Worm (Caenorhabditis elegans) whole organism, young adult: ENCODE data around the gene C37C3.10.

ENCODE experiments used
- B0336.3 ChIP-seq: fragments of 200-800 bp; sonication (Bioruptor generic); IDR thresholded peaks from 2 replicates; pipeline ENCODE4 v1.3.6; 2022; ENCODE audit warnings: missing genetic modification characterization, missing compliant biosample characterization
- D2030.7 ChIP-seq: fragments of 200-800 bp; sonication (Bioruptor generic); IDR thresholded peaks from 2 replicates; pipeline ENCODE4 v1.3.6; 2022; ENCODE audit warnings: missing genetic modification reagents, missing genetic modification characterization, missing compliant biosample characterization
- F10E7.11 ChIP-seq: sonication (generic microtip); optimal IDR thresholded peaks from 2 replicates; lab custom pipeline; 2017; ENCODE audit warnings: mild to moderate bottlenecking, missing genetic modification characterization, moderate library complexity, missing compliant biosample characterization
- F22D6.2 ChIP-seq: sonication (generic microtip); optimal IDR thresholded peaks from 2 replicates; lab custom pipeline; 2016; ENCODE audit warnings: mild to moderate bottlenecking, missing genetic modification characterization, missing compliant biosample characterization
- F52B5.7 ChIP-seq: sonication (generic microtip); optimal IDR thresholded peaks from 2 replicates; lab custom pipeline; 2016; ENCODE audit warnings: mild to moderate bottlenecking, missing genetic modification characterization, missing compliant biosample characterization
- K11D2.4 ChIP-seq: fragments of 200-800 bp; sonication (Bioruptor generic); IDR thresholded peaks from 2 replicates; pipeline ENCODE4 v1.3.6; 2022; ENCODE audit warnings: missing genetic modification reagents, missing genetic modification characterization, missing compliant biosample characterization
- K12H6.12 ChIP-seq: fragments of 200-800 bp; sonication (Bioruptor generic); optimal IDR thresholded peaks from 2 replicates; lab custom pipeline; 2018; ENCODE audit warnings: mild to moderate bottlenecking, missing genetic modification characterization, missing compliant biosample characterization
- T07F8.4 ChIP-seq: sonication (generic microtip); optimal IDR thresholded peaks from 2 replicates; lab custom pipeline; 2016; ENCODE audit warnings: mild to moderate bottlenecking, missing genetic modification characterization, moderate library complexity, missing compliant biosample characterization
- T26A5.8 ChIP-seq: sonication (generic microtip); optimal IDR thresholded peaks from 2 replicates; lab custom pipeline; 2016; ENCODE audit warnings: missing genetic modification characterization, missing compliant biosample characterization
- Y53F4B.3 ChIP-seq: fragments of 200-800 bp; sonication (Bioruptor generic); IDR thresholded peaks from 2 replicates; pipeline ENCODE4 v1.3.6; 2022; ENCODE audit warnings: missing genetic modification reagents, missing genetic modification characterization, missing compliant biosample characterization
- ama-1 ChIP-seq, 3 experiments: fragments of 150-350 bp in 1 of 3; sonication (generic microtip) in 2 of 3; optimal IDR thresholded peaks; 2 replicates each; lab custom pipeline; 2014 to 2018; ENCODE audit warnings: missing biosample characterization in 2 of 3, missing genetic modification characterization in 2 of 3, missing genetic modification reagents in 2 of 3
- aptf-2 ChIP-seq: fragments of 200-800 bp; sonication (Bioruptor generic); conservative IDR thresholded peaks from 2 replicates; pipeline ENCODE4 v1.3.6; 2022; ENCODE audit warnings: missing genetic modification reagents, missing genetic modification characterization, missing compliant biosample characterization
- atf-7 ChIP-seq: sonication (generic microtip); optimal IDR thresholded peaks from 2 replicates; lab custom pipeline; 2017; ENCODE audit warnings: mild to moderate bottlenecking, missing genetic modification characterization, missing compliant biosample characterization
- attf-5 ChIP-seq: fragments of 200-800 bp; sonication (Bioruptor generic); optimal IDR thresholded peaks from 2 replicates; lab custom pipeline; 2018; ENCODE audit warnings: mild to moderate bottlenecking, missing genetic modification characterization, missing compliant biosample characterization
- bed-1 ChIP-seq: fragments of 200-800 bp; sonication (Bioruptor generic); IDR thresholded peaks from 2 replicates; pipeline ENCODE4 v1.3.6; 2022; ENCODE audit warnings: missing genetic modification reagents, missing genetic modification characterization, missing compliant biosample characterization
- bed-2 ChIP-seq: fragments of 200-800 bp; sonication (Bioruptor generic); IDR thresholded peaks from 2 replicates; pipeline ENCODE4 v1.3.6; 2022; ENCODE audit warnings: missing genetic modification reagents, missing genetic modification characterization, missing compliant biosample characterization
- ccch-3 ChIP-seq: fragments of 200-800 bp; sonication (Bioruptor generic); optimal IDR thresholded peaks from 2 replicates; lab custom pipeline; 2018; ENCODE audit warnings: mild to moderate bottlenecking, missing genetic modification characterization, missing compliant biosample characterization
- ceh-100 ChIP-seq: fragments of 200-800 bp; sonication (Bioruptor generic); IDR thresholded peaks from 2 replicates; pipeline ENCODE4 v1.3.6; 2022; ENCODE audit warnings: missing genetic modification reagents, missing genetic modification characterization, missing compliant biosample characterization
- ceh-27 ChIP-seq: fragments of 200-800 bp; sonication (Bioruptor generic); optimal IDR thresholded peaks from 2 replicates; lab custom pipeline; 2018; ENCODE audit warnings: mild to moderate bottlenecking, missing genetic modification characterization, moderate library complexity, missing compliant biosample characterization
- ceh-58 ChIP-seq: fragments of 200-800 bp; sonication (Bioruptor generic); IDR thresholded peaks from 2 replicates; pipeline ENCODE4 v1.3.6; 2022; ENCODE audit warnings: missing genetic modification characterization, missing compliant biosample characterization
- chd-7 ChIP-seq: sonication (generic microtip); optimal IDR thresholded peaks from 2 replicates; lab custom pipeline; 2016; ENCODE audit warnings: mild to moderate bottlenecking, missing genetic modification characterization, moderate library complexity, missing compliant biosample characterization
- dox-1 ChIP-seq: fragments of 200-800 bp; sonication (Bioruptor generic); IDR thresholded peaks from 2 replicates; pipeline ENCODE4 v1.3.6; 2022; ENCODE audit warnings: missing genetic modification reagents, missing genetic modification characterization, missing compliant biosample characterization
- dpl-1 ChIP-seq: fragments of 150-350 bp; optimal IDR thresholded peaks from 2 replicates; lab custom pipeline; 2014; ENCODE audit warnings: missing biosample characterization, missing genetic modification reagents, missing genetic modification characterization
- egl-44 ChIP-seq: fragments of 200-800 bp; sonication (Bioruptor generic); IDR thresholded peaks from 2 replicates; pipeline ENCODE4 v1.3.6; 2022; ENCODE audit warnings: missing genetic modification reagents, missing genetic modification characterization, missing compliant biosample characterization
- fkh-3 ChIP-seq: sonication (generic microtip); optimal IDR thresholded peaks from 2 replicates; lab custom pipeline; 2016; ENCODE audit warnings: mild to moderate bottlenecking, missing genetic modification characterization, missing compliant biosample characterization
- hlh-12 ChIP-seq: sonication (generic microtip); optimal IDR thresholded peaks from 2 replicates; lab custom pipeline; 2016; ENCODE audit warnings: missing genetic modification characterization, missing compliant biosample characterization
- lin-40 ChIP-seq: sonication (generic microtip); optimal IDR thresholded peaks from 2 replicates; lab custom pipeline; 2016; ENCODE audit warnings: missing genetic modification characterization, mild to moderate bottlenecking, missing compliant biosample characterization, missing genotype, missing genetic modification reagents
- lsl-1 ChIP-seq: fragments of 200-800 bp; sonication (Bioruptor generic); optimal IDR thresholded peaks from 2 replicates; lab custom pipeline; 2018; ENCODE audit warnings: mild to moderate bottlenecking, missing genetic modification characterization, moderate library complexity, missing compliant biosample characterization
- madf-10 ChIP-seq: sonication (generic microtip); optimal IDR thresholded peaks from 2 replicates; lab custom pipeline; 2016; ENCODE audit warnings: mild to moderate bottlenecking, missing genetic modification characterization, missing compliant biosample characterization
- madf-3 ChIP-seq: fragments of 200-800 bp; sonication (Bioruptor generic); IDR thresholded peaks from 2 replicates; pipeline ENCODE4 v1.3.6; 2022; ENCODE audit warnings: missing genetic modification reagents, missing genetic modification characterization, missing compliant biosample characterization
- nfya-2 ChIP-seq: fragments of 200-800 bp; sonication (Bioruptor generic); IDR thresholded peaks from 2 replicates; pipeline ENCODE4 v1.3.6; 2022; ENCODE audit warnings: missing genetic modification reagents, missing genetic modification characterization, missing compliant biosample characterization
- nhr-120 ChIP-seq: fragments of 200-800 bp; sonication (Bioruptor generic); IDR thresholded peaks from 2 replicates; pipeline ENCODE4 v1.3.6; 2022; ENCODE audit warnings: missing genetic modification characterization, missing compliant biosample characterization
- nhr-27 ChIP-seq: fragments of 200-800 bp; sonication (Bioruptor generic); optimal IDR thresholded peaks from 2 replicates; lab custom pipeline; 2018; ENCODE audit warnings: mild to moderate bottlenecking, missing genetic modification characterization, moderate library complexity, missing compliant biosample characterization
- pbrm-1 ChIP-seq: fragments of 200-800 bp; sonication (Bioruptor generic); IDR thresholded peaks from 2 replicates; pipeline ENCODE4 v1.3.6; 2022; ENCODE audit warnings: missing genetic modification reagents, missing genetic modification characterization, missing compliant biosample characterization
- pha-4 ChIP-seq: fragments of 150-350 bp; sonication (generic microtip); optimal IDR thresholded peaks from 2 replicates; lab custom pipeline; 2014; ENCODE audit warnings: missing biosample characterization, missing genetic modification reagents, missing genetic modification characterization
- rec-8 ChIP-seq, 2 experiments: sonication (generic microtip); optimal IDR thresholded peaks; 2 replicates each; lab custom pipeline; 2016; ENCODE audit warnings: mild to moderate bottlenecking in 2 of 2, missing genetic modification characterization in 2 of 2, missing genetic modification reagents in 2 of 2, missing genotype in 2 of 2, missing biosample characterization in 1 of 2, missing compliant biosample characterization in 1 of 2, moderate library complexity in 1 of 2
- repo-1 ChIP-seq: sonication (generic microtip); optimal IDR thresholded peaks from 2 replicates; lab custom pipeline; 2017; ENCODE audit warnings: mild to moderate bottlenecking, missing genetic modification characterization, missing compliant biosample characterization
- rpc-1 ChIP-seq, 2 experiments: fragments of 150-350 bp in 1 of 2; sonication (generic microtip) in 1 of 2; optimal IDR thresholded peaks; 2 replicates each; lab custom pipeline; 2014 to 2018; ENCODE audit warnings: missing biosample characterization in 1 of 2, missing genetic modification characterization in 1 of 2, missing genetic modification reagents in 1 of 2, missing genotype in 1 of 2
- snpc-1.1 ChIP-seq: sonication (generic microtip); optimal IDR thresholded peaks from 2 replicates; lab custom pipeline; 2017; ENCODE audit warnings: missing genetic modification characterization, mild to moderate bottlenecking, missing compliant biosample characterization, antibody characterized with exemption, moderate library complexity, missing genotype, missing genetic modification reagents; ENCODE audit not compliant: insufficient read depth
- somi-1 ChIP-seq: fragments of 200-800 bp; sonication (Bioruptor generic); optimal IDR thresholded peaks from 2 replicates; lab custom pipeline; 2018; ENCODE audit warnings: mild to moderate bottlenecking, missing genetic modification characterization, missing compliant biosample characterization
- tbp1 ChIP-seq: fragments of 200-800 bp; sonication (Bioruptor generic); optimal IDR thresholded peaks from 2 replicates; lab custom pipeline; 2018; ENCODE audit warnings: mild to moderate bottlenecking, missing genetic modification characterization, missing compliant biosample characterization
- ztf-18 ChIP-seq: sonication (generic microtip); optimal IDR thresholded peaks from 2 replicates; lab custom pipeline; 2016; ENCODE audit warnings: missing genotype, mild to moderate bottlenecking, missing genetic modification characterization, missing compliant biosample characterization
- ztf-26 ChIP-seq: sonication (generic microtip); optimal IDR thresholded peaks from 2 replicates; lab custom pipeline; 2017; ENCODE audit warnings: missing genetic modification characterization, missing compliant biosample characterization
- ztf-3 ChIP-seq: fragments of 200-800 bp; sonication (Bioruptor generic); optimal IDR thresholded peaks from 2 replicates; lab custom pipeline; 2018; ENCODE audit warnings: mild to moderate bottlenecking, missing genetic modification characterization, missing compliant biosample characterization
- ztf-6 ChIP-seq: fragments of 200-800 bp; sonication (Bioruptor generic); IDR thresholded peaks from 2 replicates; pipeline ENCODE4 v1.3.6; 2022; ENCODE audit warnings: missing genetic modification reagents, missing genetic modification characterization, missing compliant biosample characterization

Gene C37C3.10

DNA sequence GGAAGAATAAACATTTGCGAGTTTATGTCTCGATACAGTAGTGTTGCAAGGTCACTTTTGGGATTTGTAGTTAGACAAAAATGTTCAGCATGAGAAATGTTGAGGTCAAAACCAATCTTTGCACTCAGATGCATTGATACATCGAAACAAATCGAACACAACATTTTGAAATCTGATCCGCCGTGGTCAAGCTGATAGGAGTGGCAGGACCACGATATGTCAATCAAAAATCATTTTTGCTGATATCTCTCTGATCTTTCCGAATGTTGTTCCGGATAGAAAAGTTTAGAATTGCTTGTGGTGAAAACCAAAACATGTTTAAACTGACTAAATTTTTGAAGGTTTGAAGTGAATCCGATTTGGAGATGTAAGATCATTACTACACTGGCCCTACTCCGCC, 37.0 kb downstream of the C37C3.10 start:
- TF ChIP-seq atf-7 (no peak), pha-4 (no peak), nhr-120 (no peak), T07F8.4 (tag; lab: Kevin White, UChicago) (no peak), rec-8 (tag; optimal IDR thresholded peaks at IDR 0.05; lab: Kevin White, UChicago) (no peak), dpl-1 (GFP tag; lab: Kevin White, UChicago) (no peak), ztf-26 (tag; lab: Kevin White, UChicago) (no peak), T26A5.8 (tag; lab: Kevin White, UChicago) (no peak), B0336.3 (GFP tag; lab: Robert Waterston, UW) (no peak), F22D6.2 (tag; lab: Kevin White, UChicago) (no peak), ztf-3 (GFP tag; lab: Kevin White, UChicago) (no peak), fkh-3 (tag; lab: Kevin White, UChicago) (no peak), bed-1 (GFP tag; lab: Robert Waterston, UW) (no peak), F10E7.11 (tag; lab: Kevin White, UChicago) (no peak), bed-2 (GFP tag; lab: Robert Waterston, UW) (no peak), ceh-100 (no peak), nfya-2 (GFP tag; lab: Robert Waterston, UW) (no peak), K11D2.4 (GFP tag; lab: Robert Waterston, UW) (no peak), nhr-27 (no peak)

DNA sequence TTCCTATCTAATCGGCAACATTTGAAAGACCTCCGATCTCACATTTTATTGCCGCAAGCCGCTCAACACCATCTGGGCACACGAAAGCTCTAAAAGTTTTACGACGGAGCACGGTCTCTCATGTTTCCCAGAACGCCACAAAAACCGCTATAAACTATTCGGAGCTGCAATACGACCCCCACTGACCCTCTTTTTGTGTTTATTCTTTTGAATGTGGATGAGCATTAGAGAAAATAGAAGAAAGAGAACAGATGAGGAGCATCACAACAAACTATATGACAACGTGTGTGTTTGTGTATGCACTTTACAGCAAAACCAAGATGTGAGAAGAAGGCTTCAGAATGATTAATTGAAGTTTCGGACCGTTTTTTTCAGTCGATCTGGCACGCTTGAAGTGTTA, 38.7 kb downstream of the C37C3.10 start:
- no peak for TF ChIP-seq Y53F4B.3
- TF ChIP-seq aptf-2 (GFP tag; lab: Robert Waterston, UW): no peak
- TF ChIP-seq bed-1 (GFP tag; lab: Robert Waterston, UW): no peak
- no peak for TF ChIP-seq pbrm-1 (GFP tag; lab: Robert Waterston, UW)
- TF ChIP-seq B0336.3 (GFP tag; lab: Robert Waterston, UW): no peak
- TF ChIP-seq repo-1 (tag; lab: Kevin White, UChicago): no peak
- no peak for TF ChIP-seq madf-3 (GFP tag; lab: Robert Waterston, UW)
- TF ChIP-seq dpl-1 (GFP tag; lab: Kevin White, UChicago): no peak
- no peak for TF ChIP-seq ztf-18 (tag; lab: Kevin White, UChicago)
- no peak for TF ChIP-seq ceh-58

DNA sequence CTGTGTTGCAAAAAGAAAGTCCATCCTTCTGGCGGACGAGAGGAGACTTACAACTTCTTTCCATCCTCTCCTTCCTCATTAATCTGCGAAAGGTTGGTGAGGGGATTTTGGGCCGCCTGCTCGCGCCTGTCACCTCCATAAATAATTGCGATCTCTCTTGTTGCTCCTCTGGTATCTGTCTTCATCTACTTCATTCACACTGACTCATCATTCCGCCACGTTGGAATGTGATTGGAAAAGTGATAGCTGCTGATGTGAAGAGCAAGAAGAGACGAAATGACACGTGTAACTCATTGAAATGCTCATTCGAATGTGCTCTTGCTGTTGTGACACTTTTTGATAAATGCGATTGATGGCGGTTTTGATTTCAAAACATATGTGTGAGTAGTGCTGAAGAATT, 40.2 kb downstream of the C37C3.10 start:
- TF ChIP-seq fkh-3 (tag; lab: Kevin White, UChicago) (no peak), pbrm-1 (GFP tag; lab: Robert Waterston, UW) (no peak), chd-7 (no peak), somi-1 (GFP tag; lab: Kevin White, UChicago) (no peak)
- TF ChIP-seq, all 124 proteins: peak for 0

DNA sequence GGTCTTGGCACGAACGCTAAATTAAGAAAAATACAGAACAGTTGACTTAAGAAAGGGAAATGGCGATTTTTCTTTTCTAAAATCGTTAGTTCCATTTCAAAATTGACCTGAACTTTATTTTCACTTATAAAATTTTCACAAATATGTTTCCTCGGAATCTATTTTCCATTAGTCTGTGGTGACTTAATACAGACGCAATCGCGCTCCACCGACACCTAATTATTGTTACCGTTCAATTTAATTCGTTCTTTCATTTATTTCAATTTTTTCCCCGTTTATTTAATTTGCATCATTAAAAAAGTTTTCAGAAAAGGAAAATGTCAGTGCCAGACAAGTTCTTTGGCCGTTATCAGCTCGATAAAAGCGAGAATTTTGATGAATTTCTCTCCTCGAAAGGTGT, 42.6 kb downstream of the C37C3.10 start, which contains the start of gene lbp-4:
Gene lbp-4, plus strand, starts transcription at position 309 of the 400 bp plus-strand sequence.
- peak; percentile 15 for TF ChIP-seq ceh-27 (GFP tag; lab: Kevin White, UChicago)
- TF ChIP-seq lsl-1 (GFP tag; lab: Kevin White, UChicago): peak; percentile 30
- TF ChIP-seq attf-5 (GFP tag; lab: Kevin White, UChicago): peak; percentile 55
- no peak for TF ChIP-seq tbp1 (GFP tag; lab: Kevin White, UChicago)
- TF ChIP-seq egl-44: no peak
- TF ChIP-seq K12H6.12 (tag; lab: Kevin White, UChicago): no peak
- no peak for TF ChIP-seq dox-1
- TF ChIP-seq snpc-1.1: no peak
- no peak for TF ChIP-seq ama-1 (optimal IDR thresholded peaks at IDR 0.05; lab: Kevin White, UChicago)
- TF ChIP-seq ama-1 (GFP tag; optimal IDR thresholded peaks at IDR 0.05; lab: Kevin White, UChicago): no peak
- TF ChIP-seq lin-40 (tag; lab: Kevin White, UChicago): no peak
- TF ChIP-seq hlh-12 (tag; lab: Kevin White, UChicago): no peak
- no peak for TF ChIP-seq somi-1 (GFP tag; lab: Kevin White, UChicago)
- TF ChIP-seq Y53F4B.3: no peak
- TF ChIP-seq nhr-120: no peak
- TF ChIP-seq ccch-3 (GFP tag; lab: Kevin White, UChicago): no peak
- TF ChIP-seq D2030.7 (GFP tag; lab: Robert Waterston, UW): no peak
- TF ChIP-seq madf-10 (tag; lab: Kevin White, UChicago): no peak
- TF ChIP-seq F52B5.7 (tag; lab: Kevin White, UChicago): no peak
- no peak for TF ChIP-seq rpc-1 (optimal IDR thresholded peaks at IDR 0.05; lab: Kevin White, UChicago)
- no peak for TF ChIP-seq rpc-1 (tag; optimal IDR thresholded peaks at IDR 0.05; lab: Kevin White, UChicago)
- no peak for TF ChIP-seq ztf-6 (GFP tag; lab: Robert Waterston, UW)
